Worm (Caenorhabditis elegans): ENCODE data around the gene Y38H8A.1.

ce11 chrIV:13505144-13505543 is 22.6 kb downstream of the Y38H8A.1 start, which contains the start of gene seld-1:
- TF ChIP-seq unc-130 (GFP tag; optimal IDR thresholded peaks at IDR 0.05) (no peak), hsf-1 (GFP tag; IDR thresholded peaks at IDR 0.05) (no peak), hlh-12 (tag; optimal IDR thresholded peaks at IDR 0.05) (no peak), snpc-4 (GFP tag; optimal IDR thresholded peaks at IDR 0.05) (no peak), snpc-4 (tag; optimal IDR thresholded peaks at IDR 0.05) (no peak), nhr-179 (tag; optimal IDR thresholded peaks at IDR 0.05) (no peak), ztf-3 (GFP tag; optimal IDR thresholded peaks at IDR 0.05) (no peak), F49E8.2 (tag; optimal IDR thresholded peaks at IDR 0.05; ENCODE audit: insufficient read depth) (no peak), ceh-79 (tag; optimal IDR thresholded peaks at IDR 0.05) (no peak), rcor-1 (GFP tag; IDR thresholded peaks at IDR 0.05) (no peak), pha-4 (tag; optimal IDR thresholded peaks at IDR 0.05) (no peak), Y95B8A.8 (GFP tag; IDR thresholded peaks at IDR 0.05) (no peak), sptf-2 (GFP tag; optimal IDR thresholded peaks at IDR 0.05) (no peak)
